Fruit fly (Drosophila melanogaster) whole organism, embryonic: ENCODE results near the gene CG7991.

ENCODE experiments used
- CG12769 ChIP-seq: fragments of 200-800 bp; sonication (Bioruptor generic); optimal IDR thresholded peaks from 2 replicates; lab custom pipeline; 2019; ENCODE audit warnings: missing biosample characterization, mild to moderate bottlenecking, missing genetic modification characterization, moderate library complexity
- CG15601 ChIP-seq: fragments of 200-800 bp; sonication (Bioruptor generic); optimal IDR thresholded peaks from 3 replicates; lab custom pipeline; 2019; ENCODE audit warnings: missing biosample characterization, mild to moderate bottlenecking, missing genetic modification characterization, moderate library complexity
- CG18599 ChIP-seq: fragments of 200-800 bp; sonication (Bioruptor generic); optimal IDR thresholded peaks from 3 replicates; lab custom pipeline; 2017; ENCODE audit warnings: missing biosample characterization, missing genetic modification characterization, mild to moderate bottlenecking, moderate library complexity, missing genetic modification reagents
- CG3281 ChIP-seq: fragments of 200-800 bp; sonication (Bioruptor generic); optimal IDR thresholded peaks from 3 replicates; lab custom pipeline; 2017; ENCODE audit warnings: missing biosample characterization, mild to moderate bottlenecking, missing genetic modification characterization
- CG7556 ChIP-seq: fragments of 200-800 bp; sonication (Bioruptor generic); optimal IDR thresholded peaks from 2 replicates; lab custom pipeline; 2017; ENCODE audit warnings: missing biosample characterization, mild to moderate bottlenecking, missing genetic modification characterization
- CG8089 ChIP-seq: fragments of 200-800 bp; sonication (Bioruptor generic); optimal IDR thresholded peaks from 3 replicates; lab custom pipeline; 2016; ENCODE audit warnings: missing biosample characterization, missing genetic modification characterization
- CG9876 ChIP-seq: fragments of 200-800 bp; sonication (Bioruptor generic); optimal IDR thresholded peaks from 2 replicates; lab custom pipeline; 2016; ENCODE audit warnings: missing biosample characterization, missing genetic modification characterization
- CG9932 ChIP-seq: fragments of 200-800 bp; sonication (Bioruptor generic); IDR thresholded peaks from 2 replicates; pipeline ENCODE4 v1.3.6; 2022; ENCODE audit warnings: missing biosample characterization, missing genetic modification characterization
- Drgx ChIP-seq: fragments of 200-800 bp; sonication (Bioruptor generic); IDR thresholded peaks from 2 replicates; pipeline ENCODE4 v1.3.6; 2022; ENCODE audit warnings: missing biosample characterization, missing genetic modification characterization
- ERR ChIP-seq: fragments of 200-800 bp; sonication (Bioruptor generic); optimal IDR thresholded peaks from 2 replicates; lab custom pipeline; 2016; ENCODE audit warnings: missing biosample characterization, missing genetic modification characterization
- Gsc ChIP-seq: fragments of 200-800 bp; sonication (Bioruptor generic); IDR thresholded peaks from 2 replicates; pipeline ENCODE4 v1.3.6; 2022; ENCODE audit warnings: missing biosample characterization, missing genetic modification characterization
- H15 ChIP-seq: fragments of 200-800 bp; sonication (Bioruptor generic); IDR thresholded peaks from 3 replicates; pipeline ENCODE4 v1.3.6; 2022; ENCODE audit warnings: missing biosample characterization, missing genetic modification characterization
- Oaz ChIP-seq: fragments of 200-800 bp; sonication (Bioruptor generic); IDR thresholded peaks from 2 replicates; pipeline ENCODE4 v1.3.6; 2022; ENCODE audit warnings: missing biosample characterization, missing genetic modification characterization
- Rfx ChIP-seq: fragments of 200-800 bp; sonication (Bioruptor generic); IDR thresholded peaks from 2 replicates; pipeline ENCODE4 v1.3.6; 2022; ENCODE audit warnings: missing biosample characterization, missing genetic modification characterization
- Stat92E ChIP-seq, 3 experiments: fragments of >200 bp in 2 of 3; fragments of 200-800 bp in 1 of 3; sonication (Bioruptor generic) in 1 of 3; optimal IDR thresholded peaks; 2 replicates each; lab custom pipeline; 2017 to 2019; ENCODE audit warnings: missing biosample characterization in 3 of 3, missing genetic modification characterization in 3 of 3, mild to moderate bottlenecking in 1 of 3, moderate library complexity in 1 of 3
- YL-1 ChIP-seq: fragments of 200-800 bp; sonication (Bioruptor generic); optimal IDR thresholded peaks from 3 replicates; lab custom pipeline; 2017; ENCODE audit warnings: missing biosample characterization, mild to moderate bottlenecking, missing genetic modification characterization
- bab2 ChIP-seq: fragments of 200-800 bp; sonication (Bioruptor generic); optimal IDR thresholded peaks from 2 replicates; lab custom pipeline; 2016; ENCODE audit warnings: missing biosample characterization, missing genetic modification characterization
- bsh ChIP-seq, 2 experiments: fragments of 200-800 bp; sonication (Bioruptor generic); optimal IDR thresholded peaks; 2 replicates each; lab custom pipeline; 2017 to 2018; ENCODE audit warnings: mild to moderate bottlenecking in 2 of 2, missing biosample characterization in 2 of 2, missing genetic modification characterization in 2 of 2, moderate library complexity in 1 of 2
- corto ChIP-seq: fragments of 200-800 bp; sonication (Bioruptor generic); optimal IDR thresholded peaks from 2 replicates; lab custom pipeline; 2016; ENCODE audit warnings: missing biosample characterization, mild to moderate bottlenecking, missing genetic modification characterization, moderate library complexity
- crp ChIP-seq, 2 experiments: fragments of 200-800 bp; sonication (Bioruptor generic); optimal IDR thresholded peaks; 2 replicates in 1 of 2; 3 replicates in 1 of 2; lab custom pipeline; 2017; ENCODE audit warnings: missing biosample characterization in 2 of 2, missing genetic modification characterization in 2 of 2, mild to moderate bottlenecking in 1 of 2, moderate library complexity in 1 of 2
- cwo ChIP-seq: fragments of 200-800 bp; sonication (Bioruptor generic); optimal IDR thresholded peaks from 3 replicates; lab custom pipeline; 2017; ENCODE audit warnings: missing biosample characterization, missing genetic modification characterization, mild to moderate bottlenecking, moderate library complexity, missing genetic modification reagents
- ewg ChIP-seq: fragments of 200-800 bp; sonication (Bioruptor generic); optimal IDR thresholded peaks from 3 replicates; lab custom pipeline; 2017; ENCODE audit warnings: mild to moderate bottlenecking, missing biosample characterization, missing genetic modification reagents, missing genetic modification characterization
- grau ChIP-seq: fragments of 200-800 bp; optimal IDR thresholded peaks from 3 replicates; lab custom pipeline; 2019; ENCODE audit warnings: missing biosample characterization, mild to moderate bottlenecking, missing genetic modification characterization, moderate library complexity
- gsb ChIP-seq: fragments of 200-800 bp; sonication (Bioruptor generic); IDR thresholded peaks from 2 replicates; pipeline ENCODE4 v1.3.6; 2022; ENCODE audit warnings: missing biosample characterization, missing genetic modification characterization
- h ChIP-seq: fragments of >200 bp; optimal IDR thresholded peaks from 2 replicates; lab custom pipeline; 2017
- hkb ChIP-seq, 2 experiments: fragments of 200-800 bp in 1 of 2; fragments of >200 bp in 1 of 2; sonication (Bioruptor generic) in 1 of 2; IDR thresholded peaks in 1 of 2; optimal IDR thresholded peaks in 1 of 2; 2 replicates each; pipeline versions ENCODE4 v1.3.6 to Lab custom; 2017 to 2022; ENCODE audit warnings: missing biosample characterization in 1 of 2, missing genetic modification characterization in 1 of 2
- kni ChIP-seq: fragments of 200-800 bp; sonication (Bioruptor generic); optimal IDR thresholded peaks from 3 replicates; lab custom pipeline; 2017; ENCODE audit warnings: mild to moderate bottlenecking, missing biosample characterization, missing genetic modification reagents, missing genetic modification characterization
- nom ChIP-seq: fragments of 200-800 bp; sonication (Bioruptor generic); optimal IDR thresholded peaks from 2 replicates; lab custom pipeline; 2017; ENCODE audit warnings: missing biosample characterization, missing genetic modification characterization, mild to moderate bottlenecking, moderate library complexity, missing genetic modification reagents
- pan ChIP-seq, 4 experiments: fragments of >200 bp in 3 of 4; fragments of 200-800 bp in 1 of 4; sonication (Bioruptor generic) in 1 of 4; optimal IDR thresholded peaks in 3 of 4; IDR thresholded peaks in 1 of 4; 2 replicates each; pipeline versions ENCODE4 v1.3.6 to Lab custom; 2017 to 2022; ENCODE audit warnings: missing biosample characterization in 2 of 4, missing genetic modification characterization in 2 of 4, mixed read lengths in 1 of 4
- sisA ChIP-seq: fragments of 200-800 bp; sonication (Bioruptor generic); IDR thresholded peaks from 2 replicates; pipeline ENCODE4 v1.3.6; 2022; ENCODE audit warnings: missing biosample characterization, missing genetic modification characterization
- slbo ChIP-seq: fragments of 200-800 bp; sonication (Bioruptor generic); IDR thresholded peaks from 2 replicates; pipeline ENCODE4 v1.3.6; 2022; ENCODE audit warnings: missing biosample characterization, missing genetic modification characterization
- so ChIP-seq: fragments of 200-800 bp; sonication (Bioruptor generic); IDR thresholded peaks from 3 replicates; pipeline ENCODE4 v1.3.6; 2022; ENCODE audit warnings: missing biosample characterization, missing genetic modification characterization
- sob ChIP-seq: fragments of 200-800 bp; sonication (Bioruptor generic); IDR thresholded peaks from 2 replicates; pipeline ENCODE4 v1.3.6; 2022; ENCODE audit warnings: missing biosample characterization, missing genetic modification characterization
- sr ChIP-seq: fragments of 200-800 bp; sonication (Bioruptor generic); IDR thresholded peaks from 3 replicates; pipeline ENCODE4 v1.3.6; 2022; ENCODE audit warnings: missing biosample characterization, missing genetic modification characterization
- ssp ChIP-seq: fragments of 200-800 bp; sonication (Bioruptor generic); IDR thresholded peaks from 2 replicates; pipeline ENCODE4 v1.3.6; 2022; ENCODE audit warnings: missing biosample characterization, missing genetic modification characterization
- sug ChIP-seq: fragments of 200-800 bp; optimal IDR thresholded peaks from 2 replicates; lab custom pipeline; 2019; ENCODE audit warnings: missing biosample characterization, mild to moderate bottlenecking, missing genetic modification characterization, moderate library complexity
- tll ChIP-seq, 2 experiments: fragments of 200-800 bp in 1 of 2; fragments of >200 bp in 1 of 2; sonication (Bioruptor generic) in 1 of 2; optimal IDR thresholded peaks; 2 replicates each; lab custom pipeline; 2017 to 2019; ENCODE audit warnings: missing biosample characterization in 2 of 2, missing genetic modification characterization in 2 of 2, mild to moderate bottlenecking in 1 of 2, moderate library complexity in 1 of 2
- trh ChIP-seq: fragments of 200-800 bp; sonication (Bioruptor generic); optimal IDR thresholded peaks from 2 replicates; lab custom pipeline; 2016; ENCODE audit warnings: missing biosample characterization, missing genetic modification characterization
- ttk ChIP-seq: fragments of 200-800 bp; sonication (Bioruptor generic); IDR thresholded peaks from 2 replicates; pipeline ENCODE4 v2.1.2; 2022; ENCODE audit warnings: missing biosample characterization, missing genetic modification characterization
- vfl ChIP-seq: fragments of 200-800 bp; sonication (Bioruptor generic); optimal IDR thresholded peaks from 2 replicates; lab custom pipeline; 2016; ENCODE audit warnings: missing biosample characterization, missing genetic modification characterization
- z ChIP-seq: fragments of 200-800 bp; sonication (Bioruptor generic); IDR thresholded peaks from 3 replicates; pipeline ENCODE4 v1.3.6; 2022; ENCODE audit warnings: missing biosample characterization, missing genetic modification characterization

The CG7991 gene

DNA sequence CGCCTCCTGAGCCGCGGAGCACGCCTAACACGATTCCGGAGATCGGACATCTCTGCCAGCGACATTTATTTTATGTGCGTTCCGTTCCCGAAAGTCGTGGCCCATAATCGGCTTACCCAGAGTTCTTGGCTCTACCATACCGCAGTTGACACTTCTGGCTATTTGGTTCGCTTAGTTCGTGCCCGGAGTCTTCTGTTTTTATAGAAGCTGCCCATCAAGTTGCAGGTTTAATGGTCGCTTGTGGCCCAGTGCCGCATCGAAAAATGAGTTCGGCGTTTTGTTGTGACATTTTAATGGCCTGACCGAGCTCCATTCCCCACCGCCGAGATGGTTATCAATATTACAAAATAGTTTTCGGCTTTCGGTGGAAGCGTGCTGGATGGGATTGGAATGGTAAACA lies 1.7 kb downstream of the CG7991 start (continued):
- TF ChIP-seq trh (GFP tag; lab: Kevin White, UChicago): no peak
- TF ChIP-seq Stat92E (GFP tag; optimal IDR thresholded peaks at IDR 0.05; lab: Kevin White, UChicago): peak in 1 of 3 experiments; percentile 36
- TF ChIP-seq CG3281: no peak
- no peak for TF ChIP-seq so (GFP tag; lab: Robert Waterston, UW)
- peak; percentile 10 for TF ChIP-seq CG12769 (tag; lab: Kevin White, UChicago)
- TF ChIP-seq crp (GFP tag; optimal IDR thresholded peaks at IDR 0.05; lab: Kevin White, UChicago): no peak
- peak; percentile 67 for TF ChIP-seq kni (GFP tag; lab: Kevin White, UChicago)
- TF ChIP-seq sug (tag; lab: Kevin White, UChicago): no peak
- no peak for TF ChIP-seq ERR
- no peak for TF ChIP-seq bab2 (GFP tag; lab: Kevin White, UChicago)
- no peak for TF ChIP-seq CG7556 (GFP tag; lab: Kevin White, UChicago)

dm6 chr3L:1679394-1679793 lies 4.9 kb downstream of the CG7991 start:
- TF ChIP-seq sr (GFP tag; lab: Robert Waterston, UW) (no peak), h (lab: Kevin White, UChicago) (no peak), ewg (GFP tag; lab: Kevin White, UChicago) (no peak), CG9876 (GFP tag; lab: Kevin White, UChicago) (no peak), tll (GFP tag; optimal IDR thresholded peaks at IDR 0.05; lab: Kevin White, UChicago) (no peak), z (GFP tag; lab: Robert Waterston, UW) (no peak), bsh (GFP tag; optimal IDR thresholded peaks at IDR 0.05; lab: Kevin White, UChicago) (peak in 1 of 2 experiments; percentile 14), YL-1 (GFP tag; lab: Kevin White, UChicago) (no peak), cwo (GFP tag; lab: Kevin White, UChicago) (peak; percentile 32), Oaz (no peak), grau (tag; lab: Kevin White, UChicago) (no peak)
- TF ChIP-seq, all 482 proteins: peak for 2

DNA sequence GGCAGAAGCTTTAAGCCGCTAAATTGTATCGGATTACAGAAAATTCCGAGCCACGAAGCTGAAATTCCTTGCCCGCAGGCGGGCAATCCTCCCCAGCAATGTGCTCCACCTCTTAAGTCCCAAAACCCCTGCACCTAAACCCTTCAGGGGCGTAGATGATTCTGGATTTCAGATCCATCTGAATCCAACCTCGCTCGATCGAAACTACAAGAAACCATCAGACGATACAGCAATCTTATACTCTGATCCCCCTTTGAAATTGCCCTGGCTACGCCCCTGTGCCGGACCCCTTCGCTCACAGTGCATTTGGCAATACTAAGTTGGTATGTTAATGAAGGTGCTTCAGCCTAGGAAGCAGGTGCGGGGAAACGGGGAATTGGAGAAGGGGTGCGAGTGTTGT lies 8.6 kb downstream of the CG7991 start:
- no peak for TF ChIP-seq CG15601 (tag; lab: Kevin White, UChicago)
- 0 out of 2 replicates have a peak, but pooled peaks have one; percentile 27 for TF ChIP-seq CG9932 (GFP tag; lab: Robert Waterston, UW)
- peak; percentile 24; the same call in 1 of the 2 replicates for TF ChIP-seq sob (GFP tag; lab: Robert Waterston, UW)
- TF ChIP-seq nom (GFP tag; lab: Kevin White, UChicago): peak; percentile 41
- peak; percentile 9; the same call in 1 of the 2 replicates for TF ChIP-seq Gsc
- peak; percentile 17; the same call in 1 of the 2 replicates for TF ChIP-seq ssp (GFP tag; lab: Robert Waterston, UW)
- peak; percentile 18 for TF ChIP-seq corto (GFP tag; lab: Kevin White, UChicago)
- TF ChIP-seq CG18599: peak; percentile 11
- peak; percentile 21; the same call in 1 of the 2 replicates for TF ChIP-seq ttk (GFP tag; lab: Robert Waterston, UW)
- TF ChIP-seq vfl (GFP tag; lab: Kevin White, UChicago): no peak
- no peak for TF ChIP-seq CG8089 (GFP tag; lab: Kevin White, UChicago)
- TF ChIP-seq hkb (optimal IDR thresholded peaks at IDR 0.05; lab: Kevin White, UChicago): no peak
- TF ChIP-seq hkb (GFP tag; IDR thresholded peaks at IDR 0.05; lab: Robert Waterston, UW): 0 out of 2 replicates have a peak, but pooled peaks have one; percentile 22
- peak; percentile 46 for TF ChIP-seq sisA (GFP tag; lab: Robert Waterston, UW)
- TF ChIP-seq gsb (GFP tag; lab: Robert Waterston, UW): no peak
- no peak for TF ChIP-seq pan (optimal IDR thresholded peaks at IDR 0.05; lab: Kevin White, UChicago)
- peak in 1 of 2 experiments; percentile 27 for TF ChIP-seq pan (GFP tag; optimal IDR thresholded peaks at IDR 0.05 in 1 of 2, IDR thresholded peaks at IDR 0.05 in 1 of 2)
- TF ChIP-seq Rfx (GFP tag; lab: Robert Waterston, UW): peak; percentile 16; the same call in 1 of the 2 replicates
- peak; percentile 52 for TF ChIP-seq Drgx (GFP tag; lab: Robert Waterston, UW)
- TF ChIP-seq H15 (GFP tag; lab: Robert Waterston, UW): 0 out of 3 replicates have a peak, but pooled peaks have one; percentile 26
- peak; percentile 36; the same call in 1 of the 2 replicates for TF ChIP-seq slbo (GFP tag; lab: Robert Waterston, UW)
